Worm (Caenorhabditis elegans) whole organism, young adult: ENCODE data around the gene ZK809.9.

Experiments
- B0261.1 ChIP-seq: sonication (generic microtip); optimal IDR thresholded peaks from 2 replicates; lab custom pipeline; 2016; ENCODE audit warnings: mild to moderate bottlenecking, missing genetic modification characterization, moderate library complexity, missing compliant biosample characterization
- C06A6.2 ChIP-seq: fragments of 200-800 bp; sonication (Bioruptor generic); conservative IDR thresholded peaks from 2 replicates; pipeline ENCODE4 v1.3.6; 2022; ENCODE audit warnings: missing genetic modification characterization, missing compliant biosample characterization
- F23B12.7 ChIP-seq: sonication (generic microtip); optimal IDR thresholded peaks from 2 replicates; lab custom pipeline; 2017; ENCODE audit warnings: missing genetic modification characterization, mild to moderate bottlenecking, missing compliant biosample characterization, antibody characterized with exemption, moderate library complexity; ENCODE audit not compliant: insufficient read depth
- F37B4.10 ChIP-seq: fragments of 200-800 bp; sonication (Bioruptor generic); IDR thresholded peaks from 2 replicates; pipeline ENCODE4 v1.3.6; 2022; ENCODE audit warnings: missing genetic modification characterization, missing compliant biosample characterization
- F55B11.4 ChIP-seq: sonication (generic microtip); optimal IDR thresholded peaks from 2 replicates; lab custom pipeline; 2016; ENCODE audit warnings: missing compliant biosample characterization, missing genetic modification characterization, borderline replicate concordance; ENCODE audit not compliant: insufficient read depth
- F57C9.4 ChIP-seq: sonication (generic microtip); optimal IDR thresholded peaks from 2 replicates; lab custom pipeline; 2017; ENCODE audit warnings: mild to moderate bottlenecking, missing genetic modification characterization, missing compliant biosample characterization
- T07F8.4 ChIP-seq: sonication (generic microtip); optimal IDR thresholded peaks from 2 replicates; lab custom pipeline; 2016; ENCODE audit warnings: mild to moderate bottlenecking, missing genetic modification characterization, moderate library complexity, missing compliant biosample characterization
- ama-1 ChIP-seq, 3 experiments: fragments of 150-350 bp in 1 of 3; sonication (generic microtip) in 2 of 3; optimal IDR thresholded peaks; 2 replicates each; lab custom pipeline; 2014 to 2018; ENCODE audit warnings: missing biosample characterization in 2 of 3, missing genetic modification characterization in 2 of 3, missing genetic modification reagents in 2 of 3
- atf-7 ChIP-seq: sonication (generic microtip); optimal IDR thresholded peaks from 2 replicates; lab custom pipeline; 2017; ENCODE audit warnings: mild to moderate bottlenecking, missing genetic modification characterization, missing compliant biosample characterization
- ceh-91 ChIP-seq: fragments of 200-800 bp; sonication (Bioruptor generic); IDR thresholded peaks from 2 replicates; pipeline ENCODE4 v1.3.6; 2022; ENCODE audit warnings: missing genetic modification reagents, missing genetic modification characterization, missing compliant biosample characterization
- die-1 ChIP-seq: sonication (generic microtip); optimal IDR thresholded peaks from 2 replicates; lab custom pipeline; 2016; ENCODE audit warnings: missing genotype, mild to moderate bottlenecking, missing genetic modification characterization, missing compliant biosample characterization
- egrh-3 ChIP-seq: fragments of 200-800 bp; sonication (Bioruptor generic); IDR thresholded peaks from 2 replicates; pipeline ENCODE4 v1.3.6; 2022; ENCODE audit warnings: missing genetic modification reagents, missing genetic modification characterization, missing compliant biosample characterization
- fkh-3 ChIP-seq: sonication (generic microtip); optimal IDR thresholded peaks from 2 replicates; lab custom pipeline; 2016; ENCODE audit warnings: mild to moderate bottlenecking, missing genetic modification characterization, missing compliant biosample characterization
- hlh-26 ChIP-seq: fragments of 200-800 bp; sonication (Bioruptor generic); conservative IDR thresholded peaks from 2 replicates; pipeline ENCODE4 v1.3.6; 2022; ENCODE audit warnings: missing genetic modification reagents, missing genetic modification characterization, missing compliant biosample characterization
- lag-1 ChIP-seq: fragments of 200-800 bp; sonication (Bioruptor generic); IDR thresholded peaks from 2 replicates; pipeline ENCODE4 v1.3.6; 2022; ENCODE audit warnings: missing genetic modification reagents, missing genetic modification characterization, missing compliant biosample characterization
- let-526 ChIP-seq: fragments of 200-800 bp; sonication (Bioruptor generic); IDR thresholded peaks from 2 replicates; pipeline ENCODE4 v1.3.6; 2022; ENCODE audit warnings: missing genetic modification reagents, missing genetic modification characterization, missing compliant biosample characterization
- madf-3 ChIP-seq: fragments of 200-800 bp; sonication (Bioruptor generic); IDR thresholded peaks from 2 replicates; pipeline ENCODE4 v1.3.6; 2022; ENCODE audit warnings: missing genetic modification reagents, missing genetic modification characterization, missing compliant biosample characterization
- madf-8 ChIP-seq: fragments of 200-800 bp; sonication (Bioruptor generic); conservative IDR thresholded peaks from 2 replicates; pipeline ENCODE4 v1.3.6; 2022; ENCODE audit warnings: missing genetic modification reagents, missing genetic modification characterization, missing compliant biosample characterization
- mcd-1 ChIP-seq: fragments of 200-800 bp; sonication (Bioruptor generic); IDR thresholded peaks from 2 replicates; pipeline ENCODE4 v1.3.6; 2022; ENCODE audit warnings: missing genetic modification reagents, missing genetic modification characterization, missing compliant biosample characterization
- mel-28 ChIP-seq: sonication (generic microtip); optimal IDR thresholded peaks from 2 replicates; lab custom pipeline; 2016; ENCODE audit warnings: borderline replicate concordance, mild to moderate bottlenecking, missing genetic modification characterization, missing compliant biosample characterization
- nfyb-1 ChIP-seq: fragments of 200-800 bp; sonication (Bioruptor generic); IDR thresholded peaks from 2 replicates; pipeline ENCODE4 v1.3.6; 2022; ENCODE audit warnings: missing genetic modification reagents, missing genetic modification characterization, missing compliant biosample characterization
- nhr-120 ChIP-seq: fragments of 200-800 bp; sonication (Bioruptor generic); IDR thresholded peaks from 2 replicates; pipeline ENCODE4 v1.3.6; 2022; ENCODE audit warnings: missing genetic modification characterization, missing compliant biosample characterization
- nhr-90 ChIP-seq: sonication (generic microtip); optimal IDR thresholded peaks from 2 replicates; lab custom pipeline; 2016; ENCODE audit warnings: missing genotype, mild to moderate bottlenecking, missing genetic modification characterization, missing compliant biosample characterization
- pha-4 ChIP-seq: fragments of 150-350 bp; sonication (generic microtip); optimal IDR thresholded peaks from 2 replicates; lab custom pipeline; 2014; ENCODE audit warnings: missing biosample characterization, missing genetic modification reagents, missing genetic modification characterization
- rcor-1 ChIP-seq: fragments of 200-800 bp; sonication (Bioruptor generic); IDR thresholded peaks from 2 replicates; pipeline ENCODE4 v1.3.6; 2022; ENCODE audit warnings: missing genetic modification reagents, missing genetic modification characterization, missing compliant biosample characterization
- snpc-1.1 ChIP-seq: sonication (generic microtip); optimal IDR thresholded peaks from 2 replicates; lab custom pipeline; 2017; ENCODE audit warnings: missing genetic modification characterization, mild to moderate bottlenecking, missing compliant biosample characterization, antibody characterized with exemption, moderate library complexity, missing genotype, missing genetic modification reagents; ENCODE audit not compliant: insufficient read depth
- snpc-1.3 ChIP-seq: sonication (generic microtip); optimal IDR thresholded peaks from 2 replicates; lab custom pipeline; 2017; ENCODE audit warnings: missing genetic modification characterization, mild to moderate bottlenecking, missing compliant biosample characterization, antibody characterized with exemption, moderate library complexity, missing genotype, missing genetic modification reagents; ENCODE audit not compliant: insufficient read depth
- sptf-2 ChIP-seq: fragments of 200-800 bp; sonication (Bioruptor generic); optimal IDR thresholded peaks from 2 replicates; lab custom pipeline; 2018; ENCODE audit warnings: mild to moderate bottlenecking, missing genetic modification characterization, missing compliant biosample characterization
- tbx-9 ChIP-seq: sonication (generic microtip); optimal IDR thresholded peaks from 2 replicates; lab custom pipeline; 2016; ENCODE audit warnings: borderline replicate concordance, missing genetic modification characterization, inconsistent platforms, missing compliant biosample characterization
- zfh-2 ChIP-seq: fragments of 200-800 bp; sonication (Bioruptor generic); conservative IDR thresholded peaks from 2 replicates; pipeline ENCODE4 v1.3.6; 2022; ENCODE audit warnings: missing genetic modification reagents, missing genetic modification characterization, missing compliant biosample characterization
- zim-3 ChIP-seq: sonication (generic microtip); optimal IDR thresholded peaks from 2 replicates; lab custom pipeline; 2017; ENCODE audit warnings: mild to moderate bottlenecking, missing genetic modification characterization, moderate library complexity, missing compliant biosample characterization
- ztf-25 ChIP-seq: fragments of 200-800 bp; sonication (Bioruptor generic); IDR thresholded peaks from 2 replicates; pipeline ENCODE4 v1.3.6; 2022; ENCODE audit warnings: missing genetic modification reagents, missing genetic modification characterization, missing compliant biosample characterization
- ztf-26 ChIP-seq: sonication (generic microtip); optimal IDR thresholded peaks from 2 replicates; lab custom pipeline; 2017; ENCODE audit warnings: missing genetic modification characterization, missing compliant biosample characterization
- ztf-3 ChIP-seq: fragments of 200-800 bp; sonication (Bioruptor generic); optimal IDR thresholded peaks from 2 replicates; lab custom pipeline; 2018; ENCODE audit warnings: mild to moderate bottlenecking, missing genetic modification characterization, missing compliant biosample characterization

The ZK809.9 gene

DNA sequence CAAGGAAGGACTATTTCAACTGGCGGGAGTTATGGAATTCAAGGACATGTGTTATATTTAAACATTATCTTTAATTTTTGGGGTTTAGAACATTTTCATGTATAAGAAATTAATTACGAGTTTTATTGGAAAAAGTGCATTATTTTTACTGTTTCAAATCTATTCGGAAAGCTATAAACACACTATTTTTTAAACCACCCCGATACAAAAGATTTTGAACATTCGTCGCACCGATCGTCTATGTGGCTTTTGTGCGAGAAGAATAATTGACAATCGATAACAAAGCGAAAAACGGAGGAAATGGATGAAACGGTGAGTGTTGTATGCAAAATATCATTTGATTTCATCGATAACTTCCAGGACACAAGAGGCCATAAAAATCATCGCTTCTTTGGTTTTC, at the start of gene ZK809.9:
TSS of gene ZK809.9 (plus strand) at position 301 of the 400 bp plus-strand sequence.
- TF ChIP-seq pha-4 = no peak
- no peak for TF ChIP-seq hlh-26 (GFP tag; lab: Robert Waterston, UW)
- TF ChIP-seq fkh-3 (tag; lab: Kevin White, UChicago) = no peak
- no peak for TF ChIP-seq rcor-1 (GFP tag; lab: Robert Waterston, UW)
- no peak for TF ChIP-seq die-1 (tag; lab: Kevin White, UChicago)
- no peak for TF ChIP-seq lag-1 (GFP tag; lab: Robert Waterston, UW)
- TF ChIP-seq snpc-1.1 (tag; lab: Kevin White, UChicago) = no peak
- TF ChIP-seq zfh-2 (GFP tag; lab: Robert Waterston, UW) = no peak
- TF ChIP-seq ztf-26 (tag; lab: Kevin White, UChicago) = no peak
- no peak for TF ChIP-seq madf-3 (GFP tag; lab: Robert Waterston, UW)
- TF ChIP-seq ama-1 (optimal IDR thresholded peaks at IDR 0.05; lab: Kevin White, UChicago) = no peak
- TF ChIP-seq ama-1 (GFP tag; optimal IDR thresholded peaks at IDR 0.05; lab: Kevin White, UChicago) = no peak
- TF ChIP-seq, all 124 proteins: peak for 0

- TF ChIP-seq nhr-120 (GFP tag; lab: Robert Waterston, UW) = peak; percentile 64; the same call in 1 of the 2 replicates
- TF ChIP-seq nfyb-1 = 0 out of 2 replicates have a peak, but pooled peaks have one; percentile 44
- TF ChIP-seq mcd-1 (GFP tag; lab: Robert Waterston, UW) = peak; percentile 42; the same call in 1 of the 2 replicates
- TF ChIP-seq egrh-3 (GFP tag; lab: Robert Waterston, UW) = peak; percentile 90; the same call in 1 of the 2 replicates
- 0 out of 2 replicates have a peak, but pooled peaks have one; percentile 68 for TF ChIP-seq F37B4.10 (GFP tag; lab: Robert Waterston, UW)
Measured at ce11 chrIV:11616543-11616942, 48.6 kb upstream of the ZK809.9 start.

- no peak for TF ChIP-seq tbx-9 (tag; lab: Kevin White, UChicago)
- no peak for TF ChIP-seq ceh-91 (GFP tag; lab: Robert Waterston, UW)
- peak; percentile 43 for TF ChIP-seq atf-7 (tag; lab: Kevin White, UChicago)
- TF ChIP-seq C06A6.2 (GFP tag; lab: Robert Waterston, UW) = no peak
Measured at ce11 chrIV:11620909-11621308, 44.2 kb upstream of the ZK809.9 start, which contains the start of gene dsl-5. Gene dsl-5 (minus strand): TSS chrIV:11621009.

DNA sequence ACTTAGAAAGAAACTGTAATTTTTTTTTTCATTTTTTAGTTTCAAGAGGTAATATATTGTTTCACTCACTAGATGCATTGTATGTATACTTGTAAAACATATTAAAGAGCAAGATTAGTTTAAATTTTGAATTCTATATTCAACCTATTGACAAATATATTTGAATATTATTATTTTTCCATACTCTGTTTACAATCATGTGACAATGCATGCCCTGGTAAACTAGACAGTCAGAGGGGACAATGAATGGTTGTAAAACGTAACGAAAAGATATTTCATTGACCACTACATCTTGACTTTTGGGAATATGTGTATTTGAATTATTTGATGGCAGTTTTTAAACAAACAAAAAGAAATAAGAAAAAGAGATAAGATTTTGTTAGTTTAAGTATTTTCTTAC, 42.8 kb upstream of the ZK809.9 start:
- TF ChIP-seq ztf-3 (GFP tag; lab: Kevin White, UChicago) (no peak), tbx-9 (tag; lab: Kevin White, UChicago) (no peak), F57C9.4 (tag; lab: Kevin White, UChicago) (no peak), zim-3 (tag; lab: Kevin White, UChicago) (no peak), F55B11.4 (no peak), snpc-1.3 (no peak), F23B12.7 (no peak), nhr-90 (tag; lab: Kevin White, UChicago) (no peak), die-1 (tag; lab: Kevin White, UChicago) (no peak), sptf-2 (GFP tag; lab: Kevin White, UChicago) (no peak), hlh-26 (GFP tag; lab: Robert Waterston, UW) (no peak), ztf-25 (GFP tag; lab: Robert Waterston, UW) (no peak), let-526 (no peak), B0261.1 (tag; lab: Kevin White, UChicago) (no peak), ztf-26 (tag; lab: Kevin White, UChicago) (no peak), T07F8.4 (tag; lab: Kevin White, UChicago) (no peak), madf-8 (GFP tag; lab: Robert Waterston, UW) (no peak), mel-28 (tag; lab: Kevin White, UChicago) (no peak)
- TF ChIP-seq, all 124 proteins: peak for 0
